Worm (Caenorhabditis elegans): ENCODE measurements around the gene T06C12.14.

The T06C12.14 gene

ce11 chrV:15879508-15879907 is 20.3 kb upstream of the T06C12.14 start, which contains the start of gene nhr-84:
Gene nhr-84 (minus strand): TSS chrV:15879608.
- TF ChIP-seq D2030.7 (GFP tag; IDR thresholded peaks at IDR 0.05), result no peak
- TF ChIP-seq lag-1 (GFP tag; IDR thresholded peaks at IDR 0.05), result no peak
- no peak for TF ChIP-seq pbrm-1 (GFP tag; IDR thresholded peaks at IDR 0.05)
- TF ChIP-seq ceh-27 (GFP tag; optimal IDR thresholded peaks at IDR 0.05), result no peak
- TF ChIP-seq lin-35 (GFP tag; optimal IDR thresholded peaks at IDR 0.05), result no peak
- TF ChIP-seq lin-26 (GFP tag; IDR thresholded peaks at IDR 0.05), result no peak
- no peak for TF ChIP-seq egl-44 (GFP tag; IDR thresholded peaks at IDR 0.05)
- TF ChIP-seq mes-4 (tag; optimal IDR thresholded peaks at IDR 0.05), result no peak
- TF ChIP-seq let-607 (tag; optimal IDR thresholded peaks at IDR 0.05), result no peak
- TF ChIP-seq sdz-38 (tag; optimal IDR thresholded peaks at IDR 0.05), result no peak
- TF ChIP-seq him-1 (tag; optimal IDR thresholded peaks at IDR 0.05), result no peak
- TF ChIP-seq athp-1 (tag; optimal IDR thresholded peaks at IDR 0.05), result no peak

ce11 chrV:15880033-15880432 is 19.8 kb upstream of the T06C12.14 start:
- TF ChIP-seq F55B11.4 (tag; optimal IDR thresholded peaks at IDR 0.05; ENCODE audit: borderline replicate concordance, insufficient read depth), result no peak
- no peak for TF ChIP-seq T07F8.4 (tag; optimal IDR thresholded peaks at IDR 0.05)
- no peak for TF ChIP-seq egrh-3 (GFP tag; IDR thresholded peaks at IDR 0.05)
- TF ChIP-seq F33H1.4 (GFP tag; IDR thresholded peaks at IDR 0.05), result no peak
- no peak for TF ChIP-seq F49E8.2 (tag; optimal IDR thresholded peaks at IDR 0.05; ENCODE audit: insufficient read depth)
- TF ChIP-seq D2030.7 (GFP tag; IDR thresholded peaks at IDR 0.05), result no peak
- TF ChIP-seq die-1 (tag; optimal IDR thresholded peaks at IDR 0.05), result no peak
- TF ChIP-seq athp-1 (tag; optimal IDR thresholded peaks at IDR 0.05), result no peak
- no peak for TF ChIP-seq madf-3 (GFP tag; IDR thresholded peaks at IDR 0.05)
- no peak for TF ChIP-seq nhr-179 (tag; optimal IDR thresholded peaks at IDR 0.05)
- TF ChIP-seq rec-8 (tag; optimal IDR thresholded peaks at IDR 0.05), result no peak
- TF ChIP-seq hmg-20 (GFP tag; IDR thresholded peaks at IDR 0.05), result no peak
- TF ChIP-seq madf-6 (GFP tag; IDR thresholded peaks at IDR 0.05), result no peak
- no peak for TF ChIP-seq ZK185.1 (tag; optimal IDR thresholded peaks at IDR 0.05; ENCODE audit: poor library complexity, severe bottlenecking)
- no peak for TF ChIP-seq tbx-9 (tag; optimal IDR thresholded peaks at IDR 0.05; ENCODE audit: borderline replicate concordance)
- TF ChIP-seq F23B12.7 (tag; optimal IDR thresholded peaks at IDR 0.05; ENCODE audit: insufficient read depth), result no peak

- TF ChIP-seq F55B11.4 (tag; optimal IDR thresholded peaks at IDR 0.05; ENCODE audit: borderline replicate concordance, insufficient read depth), result no peak
- TF ChIP-seq ztf-6 (GFP tag; IDR thresholded peaks at IDR 0.05), result no peak
- no peak for TF ChIP-seq akir-1 (GFP tag; optimal IDR thresholded peaks at IDR 0.05)
- no peak for TF ChIP-seq fkh-3 (tag; optimal IDR thresholded peaks at IDR 0.05)
- peak; percentile 52 for TF ChIP-seq pha-4 (tag; optimal IDR thresholded peaks at IDR 0.05)
- TF ChIP-seq Y56A3A.18 (GFP tag; IDR thresholded peaks at IDR 0.05), result no peak
- TF ChIP-seq nhr-80 (tag; optimal IDR thresholded peaks at IDR 0.05), result peak; percentile 70
- no peak for TF ChIP-seq xnd-1 (tag; optimal IDR thresholded peaks at IDR 0.05)
- no peak for TF ChIP-seq T07F8.4 (tag; optimal IDR thresholded peaks at IDR 0.05)
- no peak for TF ChIP-seq lsy-27 (tag; optimal IDR thresholded peaks at IDR 0.05; ENCODE audit: borderline replicate concordance, insufficient read depth)
- TF ChIP-seq cebp-1 (GFP tag; IDR thresholded peaks at IDR 0.05), result peak; percentile 91
- peak; percentile 94 for TF ChIP-seq cebp-1 (tag; optimal IDR thresholded peaks at IDR 0.05)
- TF ChIP-seq dox-1 (GFP tag; IDR thresholded peaks at IDR 0.05), result 0 out of 2 replicates have a peak, but pooled peaks have one; percentile 23
- TF ChIP-seq dpff-1 (tag; optimal IDR thresholded peaks at IDR 0.05), result no peak
- TF ChIP-seq nfyb-1 (GFP tag; IDR thresholded peaks at IDR 0.05), result peak; percentile 60; the same call in 1 of the 2 replicates
- no peak for TF ChIP-seq ztf-26 (tag; optimal IDR thresholded peaks at IDR 0.05)
- TF ChIP-seq F49E8.2 (tag; optimal IDR thresholded peaks at IDR 0.05; ENCODE audit: insufficient read depth), result no peak
- no peak for TF ChIP-seq madf-3 (GFP tag; IDR thresholded peaks at IDR 0.05)
- TF ChIP-seq madf-10 (tag; optimal IDR thresholded peaks at IDR 0.05), result no peak
- no peak for TF ChIP-seq madf-8 (GFP tag; conservative IDR thresholded peaks at IDR 0.05)
- TF ChIP-seq hmg-1.2 (GFP tag; IDR thresholded peaks at IDR 0.05), result peak; percentile 62; the same call in 1 of the 2 replicates
- TF ChIP-seq mel-28 (tag; optimal IDR thresholded peaks at IDR 0.05; ENCODE audit: borderline replicate concordance), result no peak
- TF ChIP-seq C17E4.6 (GFP tag; IDR thresholded peaks at IDR 0.05), result no peak
- no peak for TF ChIP-seq F33H1.4 (GFP tag; IDR thresholded peaks at IDR 0.05)
Observed at ce11 chrV:15880705-15881104, 19.1 kb upstream of the T06C12.14 start.
